Fruit fly (Drosophila melanogaster) whole organism, embryonic: ENCODE measurements around the gene Eig71Eg.

Experiments used
- CG42726 ChIP-seq: fragments of 200-800 bp; sonication (Bioruptor generic); IDR thresholded peaks from 2 replicates; pipeline ENCODE4 v1.3.6; 2022; ENCODE audit warnings: missing biosample characterization, missing genetic modification characterization; ENCODE audit not compliant: partially characterized antibody
- CG4424 ChIP-seq: fragments of 200-800 bp; sonication (Bioruptor generic); optimal IDR thresholded peaks from 3 replicates; lab custom pipeline; 2016; ENCODE audit warnings: missing biosample characterization, missing genetic modification characterization
- CG5180 ChIP-seq: fragments of 200-800 bp; sonication (Bioruptor generic); optimal IDR thresholded peaks from 3 replicates; lab custom pipeline; 2017; ENCODE audit warnings: missing biosample characterization, missing genetic modification characterization, mild to moderate bottlenecking, moderate library complexity, missing genetic modification reagents
- CG7987 ChIP-seq: fragments of 200-800 bp; sonication (Bioruptor generic); optimal IDR thresholded peaks from 2 replicates; lab custom pipeline; 2018; ENCODE audit warnings: missing biosample characterization, mild to moderate bottlenecking, missing genetic modification characterization, moderate library complexity
- Elba2 ChIP-seq: fragments of 200-800 bp; sonication (Bioruptor generic); optimal IDR thresholded peaks from 3 replicates; lab custom pipeline; 2016; ENCODE audit warnings: missing biosample characterization, missing genetic modification characterization
- fd64A ChIP-seq: fragments of 200-800 bp; sonication (Bioruptor generic); optimal IDR thresholded peaks from 3 replicates; lab custom pipeline; 2018; ENCODE audit warnings: missing biosample characterization, mild to moderate bottlenecking, missing genetic modification characterization
- gro ChIP-seq: fragments of 200-800 bp; sonication (Bioruptor generic); optimal IDR thresholded peaks from 2 replicates; lab custom pipeline; 2016; ENCODE audit warnings: missing biosample characterization, missing genetic modification characterization
- gt ChIP-seq: fragments of 200-800 bp; sonication (Bioruptor generic); IDR thresholded peaks from 2 replicates; pipeline ENCODE4 v1.3.6; 2022; ENCODE audit warnings: missing biosample characterization, missing genetic modification characterization
- hth ChIP-seq: fragments of >200 bp; optimal IDR thresholded peaks from 2 replicates; lab custom pipeline; 2017; ENCODE audit warnings: inconsistent platforms
- slp2 ChIP-seq: fragments of 200-800 bp; sonication (Bioruptor generic); optimal IDR thresholded peaks from 2 replicates; lab custom pipeline; 2016; ENCODE audit warnings: missing biosample characterization, missing genetic modification characterization
- tio ChIP-seq: fragments of 200-800 bp; sonication (Bioruptor generic); optimal IDR thresholded peaks from 2 replicates; lab custom pipeline; 2017; ENCODE audit warnings: missing biosample characterization, missing genetic modification characterization, inconsistent platforms

DNA sequence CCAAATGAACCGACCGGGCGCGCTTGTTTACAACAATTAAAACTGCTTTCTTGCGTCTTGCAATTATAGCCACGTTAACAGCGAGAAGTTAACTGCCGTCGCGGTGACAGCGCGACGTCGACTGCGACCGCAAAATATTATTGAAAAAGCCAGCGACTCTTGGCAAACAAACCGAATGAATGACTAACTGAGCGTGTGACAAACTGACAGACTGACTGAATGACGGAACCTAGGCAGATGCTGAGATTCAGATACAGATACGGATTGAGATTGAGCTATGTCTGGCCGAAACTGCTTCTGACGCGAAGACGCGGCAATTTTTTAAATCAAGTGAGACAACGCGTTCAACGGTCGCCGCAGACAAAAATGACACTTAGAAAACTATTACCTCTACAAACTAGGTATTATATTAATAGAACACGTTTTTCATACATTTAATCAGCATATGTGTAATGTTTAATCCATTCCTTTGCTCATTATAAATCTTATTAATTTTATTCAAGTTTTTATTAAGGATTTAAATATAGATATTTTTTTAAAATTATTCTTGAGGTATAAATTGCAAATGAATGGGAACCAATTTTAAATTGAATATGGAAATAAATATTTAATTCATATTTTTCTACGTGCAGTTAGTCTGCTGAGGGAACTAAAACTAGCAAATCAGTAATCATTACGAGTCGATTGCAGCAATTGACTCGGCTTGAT, 22.9 kb upstream of the Eig71Eg start:
- TF ChIP-seq tio, result no peak
- no peak for TF ChIP-seq CG42726
- no peak for TF ChIP-seq fd64A (GFP tag; lab: Kevin White, UChicago)
- no peak for TF ChIP-seq gt (GFP tag; lab: Robert Waterston, UW)
- TF ChIP-seq CG5180 (GFP tag; lab: Kevin White, UChicago), result no peak
- no peak for TF ChIP-seq slp2 (GFP tag; lab: Kevin White, UChicago)
- no peak for TF ChIP-seq CG7987 (GFP tag; lab: Kevin White, UChicago)
- TF ChIP-seq CG4424 (GFP tag; lab: Kevin White, UChicago), result no peak
- TF ChIP-seq Elba2 (GFP tag; lab: Kevin White, UChicago), result no peak
- no peak for TF ChIP-seq gro (GFP tag; lab: Kevin White, UChicago)
- no peak for TF ChIP-seq hth (lab: Kevin White, UChicago)
